Worm (Caenorhabditis elegans) whole organism, young adult: Measurements from ENCODE around the gene Y57G11B.8.

Experiments used
- B0261.1 ChIP-seq: sonication (generic microtip); optimal IDR thresholded peaks from 2 replicates; lab custom pipeline; 2016; ENCODE audit warnings: mild to moderate bottlenecking, missing genetic modification characterization, moderate library complexity, missing compliant biosample characterization
- B0336.3 ChIP-seq: fragments of 200-800 bp; sonication (Bioruptor generic); IDR thresholded peaks from 2 replicates; pipeline ENCODE4 v1.3.6; 2022; ENCODE audit warnings: missing genetic modification characterization, missing compliant biosample characterization
- C17E4.6 ChIP-seq: fragments of 200-800 bp; sonication (Bioruptor generic); IDR thresholded peaks from 2 replicates; pipeline ENCODE4 v1.3.6; 2022; ENCODE audit warnings: missing genetic modification reagents, missing genetic modification characterization, missing compliant biosample characterization
- F33H1.4 ChIP-seq: fragments of 200-800 bp; sonication (Bioruptor generic); IDR thresholded peaks from 2 replicates; pipeline ENCODE4 v1.3.6; 2022; ENCODE audit warnings: missing genetic modification reagents, missing genetic modification characterization, missing compliant biosample characterization
- F49E8.2 ChIP-seq: sonication (generic microtip); optimal IDR thresholded peaks from 3 replicates; lab custom pipeline; 2017; ENCODE audit warnings: missing genetic modification characterization, mild to moderate bottlenecking, missing compliant biosample characterization, antibody characterized with exemption, moderate library complexity; ENCODE audit not compliant: insufficient read depth
- F52B5.7 ChIP-seq: sonication (generic microtip); optimal IDR thresholded peaks from 2 replicates; lab custom pipeline; 2016; ENCODE audit warnings: mild to moderate bottlenecking, missing genetic modification characterization, missing compliant biosample characterization
- K11D2.4 ChIP-seq: fragments of 200-800 bp; sonication (Bioruptor generic); IDR thresholded peaks from 2 replicates; pipeline ENCODE4 v1.3.6; 2022; ENCODE audit warnings: missing genetic modification reagents, missing genetic modification characterization, missing compliant biosample characterization
- T26A5.8 ChIP-seq: sonication (generic microtip); optimal IDR thresholded peaks from 2 replicates; lab custom pipeline; 2016; ENCODE audit warnings: missing genetic modification characterization, missing compliant biosample characterization
- Y53F4B.3 ChIP-seq: fragments of 200-800 bp; sonication (Bioruptor generic); IDR thresholded peaks from 2 replicates; pipeline ENCODE4 v1.3.6; 2022; ENCODE audit warnings: missing genetic modification reagents, missing genetic modification characterization, missing compliant biosample characterization
- Y56A3A.18 ChIP-seq: fragments of 200-800 bp; sonication (Bioruptor generic); IDR thresholded peaks from 2 replicates; pipeline ENCODE4 v1.3.6; 2022; ENCODE audit warnings: missing genetic modification reagents, missing genetic modification characterization, missing compliant biosample characterization
- akir-1 ChIP-seq: fragments of 200-800 bp; sonication (Bioruptor generic); optimal IDR thresholded peaks from 2 replicates; lab custom pipeline; 2018; ENCODE audit warnings: mild to moderate bottlenecking, missing genetic modification characterization, moderate library complexity, missing compliant biosample characterization
- ama-1 ChIP-seq, 3 experiments: fragments of 150-350 bp in 1 of 3; sonication (generic microtip) in 2 of 3; optimal IDR thresholded peaks; 2 replicates each; lab custom pipeline; 2014 to 2018; ENCODE audit warnings: missing biosample characterization in 2 of 3, missing genetic modification characterization in 2 of 3, missing genetic modification reagents in 2 of 3
- aptf-3 ChIP-seq: fragments of 200-800 bp; sonication (Bioruptor generic); IDR thresholded peaks from 2 replicates; pipeline ENCODE4 v1.3.6; 2022; ENCODE audit warnings: missing genetic modification characterization, missing compliant biosample characterization
- attf-6 ChIP-seq: fragments of 200-800 bp; sonication (Bioruptor generic); IDR thresholded peaks from 2 replicates; pipeline ENCODE4 v1.3.6; 2022; ENCODE audit warnings: missing genetic modification reagents, missing genetic modification characterization, missing compliant biosample characterization
- bed-1 ChIP-seq: fragments of 200-800 bp; sonication (Bioruptor generic); IDR thresholded peaks from 2 replicates; pipeline ENCODE4 v1.3.6; 2022; ENCODE audit warnings: missing genetic modification reagents, missing genetic modification characterization, missing compliant biosample characterization
- cebp-1 ChIP-seq, 2 experiments: fragments of 200-800 bp in 1 of 2; sonication (Bioruptor generic) in 1 of 2; sonication (generic microtip) in 1 of 2; IDR thresholded peaks in 1 of 2; optimal IDR thresholded peaks in 1 of 2; 2 replicates each; pipeline versions ENCODE4 v1.3.6 to Lab custom; 2017 to 2022; ENCODE audit warnings: missing compliant biosample characterization in 2 of 2, missing genetic modification characterization in 2 of 2, mild to moderate bottlenecking in 1 of 2, missing genetic modification reagents in 1 of 2, moderate library complexity in 1 of 2
- ceh-100 ChIP-seq: fragments of 200-800 bp; sonication (Bioruptor generic); IDR thresholded peaks from 2 replicates; pipeline ENCODE4 v1.3.6; 2022; ENCODE audit warnings: missing genetic modification reagents, missing genetic modification characterization, missing compliant biosample characterization
- ceh-58 ChIP-seq: fragments of 200-800 bp; sonication (Bioruptor generic); IDR thresholded peaks from 2 replicates; pipeline ENCODE4 v1.3.6; 2022; ENCODE audit warnings: missing genetic modification characterization, missing compliant biosample characterization
- ceh-91 ChIP-seq: fragments of 200-800 bp; sonication (Bioruptor generic); IDR thresholded peaks from 2 replicates; pipeline ENCODE4 v1.3.6; 2022; ENCODE audit warnings: missing genetic modification reagents, missing genetic modification characterization, missing compliant biosample characterization
- die-1 ChIP-seq: sonication (generic microtip); optimal IDR thresholded peaks from 2 replicates; lab custom pipeline; 2016; ENCODE audit warnings: missing genotype, mild to moderate bottlenecking, missing genetic modification characterization, missing compliant biosample characterization
- dox-1 ChIP-seq: fragments of 200-800 bp; sonication (Bioruptor generic); IDR thresholded peaks from 2 replicates; pipeline ENCODE4 v1.3.6; 2022; ENCODE audit warnings: missing genetic modification reagents, missing genetic modification characterization, missing compliant biosample characterization
- dpl-1 ChIP-seq: fragments of 150-350 bp; optimal IDR thresholded peaks from 2 replicates; lab custom pipeline; 2014; ENCODE audit warnings: missing biosample characterization, missing genetic modification reagents, missing genetic modification characterization
- egl-18 ChIP-seq: fragments of 200-800 bp; sonication (Bioruptor generic); IDR thresholded peaks from 2 replicates; pipeline ENCODE4 v1.3.6; 2022; ENCODE audit warnings: missing genetic modification reagents, missing genetic modification characterization, missing compliant biosample characterization
- egl-44 ChIP-seq: fragments of 200-800 bp; sonication (Bioruptor generic); IDR thresholded peaks from 2 replicates; pipeline ENCODE4 v1.3.6; 2022; ENCODE audit warnings: missing genetic modification reagents, missing genetic modification characterization, missing compliant biosample characterization
- ekl-4 ChIP-seq: fragments of 200-800 bp; sonication (Bioruptor generic); IDR thresholded peaks from 2 replicates; pipeline ENCODE4 v1.3.6; 2022; ENCODE audit warnings: missing genetic modification reagents, missing genetic modification characterization, missing compliant biosample characterization
- him-1 ChIP-seq: sonication (generic microtip); optimal IDR thresholded peaks from 2 replicates; lab custom pipeline; 2016; ENCODE audit warnings: missing genotype, missing genetic modification reagents, missing genetic modification characterization, missing compliant biosample characterization
- hlh-12 ChIP-seq: sonication (generic microtip); optimal IDR thresholded peaks from 2 replicates; lab custom pipeline; 2016; ENCODE audit warnings: missing genetic modification characterization, missing compliant biosample characterization
- hmg-1.2 ChIP-seq: fragments of 200-800 bp; sonication (Bioruptor generic); IDR thresholded peaks from 2 replicates; pipeline ENCODE4 v1.3.6; 2022; ENCODE audit warnings: missing genetic modification reagents, missing genetic modification characterization, missing compliant biosample characterization
- hrde-1 ChIP-seq: sonication (generic microtip); optimal IDR thresholded peaks from 2 replicates; lab custom pipeline; 2016; ENCODE audit warnings: missing genetic modification characterization, mild to moderate bottlenecking, missing compliant biosample characterization, moderate library complexity, missing genotype, missing genetic modification reagents, borderline replicate concordance
- lag-1 ChIP-seq: fragments of 200-800 bp; sonication (Bioruptor generic); IDR thresholded peaks from 2 replicates; pipeline ENCODE4 v1.3.6; 2022; ENCODE audit warnings: missing genetic modification reagents, missing genetic modification characterization, missing compliant biosample characterization
- lin-54 ChIP-seq: fragments of 200-800 bp; sonication (Bioruptor generic); optimal IDR thresholded peaks from 2 replicates; lab custom pipeline; 2018; ENCODE audit warnings: mild to moderate bottlenecking, missing genetic modification characterization, missing compliant biosample characterization
- lir-1 ChIP-seq: fragments of 200-800 bp; sonication (Bioruptor generic); conservative IDR thresholded peaks from 2 replicates; pipeline ENCODE4 v1.3.6; 2022; ENCODE audit warnings: missing genetic modification reagents, missing genetic modification characterization, missing compliant biosample characterization
- lsl-1 ChIP-seq: fragments of 200-800 bp; sonication (Bioruptor generic); optimal IDR thresholded peaks from 2 replicates; lab custom pipeline; 2018; ENCODE audit warnings: mild to moderate bottlenecking, missing genetic modification characterization, moderate library complexity, missing compliant biosample characterization
- madf-6 ChIP-seq: fragments of 200-800 bp; sonication (Bioruptor generic); IDR thresholded peaks from 2 replicates; pipeline ENCODE4 v1.3.6; 2022; ENCODE audit warnings: missing genetic modification reagents, missing genetic modification characterization, missing compliant biosample characterization
- mel-28 ChIP-seq: sonication (generic microtip); optimal IDR thresholded peaks from 2 replicates; lab custom pipeline; 2016; ENCODE audit warnings: borderline replicate concordance, mild to moderate bottlenecking, missing genetic modification characterization, missing compliant biosample characterization
- mes-4 ChIP-seq: sonication (generic microtip); optimal IDR thresholded peaks from 2 replicates; lab custom pipeline; 2016; ENCODE audit warnings: missing genotype, missing genetic modification characterization, missing compliant biosample characterization
- mxl-1 ChIP-seq: sonication (generic microtip); optimal IDR thresholded peaks from 2 replicates; lab custom pipeline; 2016; ENCODE audit warnings: missing genetic modification characterization, missing compliant biosample characterization
- nhr-179 ChIP-seq: sonication (generic microtip); optimal IDR thresholded peaks from 2 replicates; lab custom pipeline; 2016; ENCODE audit warnings: mild to moderate bottlenecking, missing genetic modification characterization, missing compliant biosample characterization
- nhr-80 ChIP-seq: sonication (generic microtip); optimal IDR thresholded peaks from 2 replicates; lab custom pipeline; 2016; ENCODE audit warnings: missing genetic modification characterization, missing compliant biosample characterization
- sea-2 ChIP-seq: fragments of 200-800 bp; sonication (Bioruptor generic); IDR thresholded peaks from 2 replicates; pipeline ENCODE4 v1.3.6; 2022; ENCODE audit warnings: missing genetic modification characterization, missing compliant biosample characterization
- tbp1 ChIP-seq: fragments of 200-800 bp; sonication (Bioruptor generic); optimal IDR thresholded peaks from 2 replicates; lab custom pipeline; 2018; ENCODE audit warnings: mild to moderate bottlenecking, missing genetic modification characterization, missing compliant biosample characterization
- tbx-9 ChIP-seq: sonication (generic microtip); optimal IDR thresholded peaks from 2 replicates; lab custom pipeline; 2016; ENCODE audit warnings: borderline replicate concordance, missing genetic modification characterization, inconsistent platforms, missing compliant biosample characterization
- unc-130 ChIP-seq: sonication (generic microtip); optimal IDR thresholded peaks from 2 replicates; lab custom pipeline; 2016; ENCODE audit warnings: missing genetic modification reagents, missing genetic modification characterization, missing compliant biosample characterization
- unc-62 ChIP-seq: fragments of 150-350 bp; optimal IDR thresholded peaks from 2 replicates; lab custom pipeline; 2014; ENCODE audit warnings: missing biosample characterization, missing genetic modification reagents, missing genetic modification characterization
- ztf-22 ChIP-seq: fragments of 200-800 bp; sonication (Bioruptor generic); optimal IDR thresholded peaks from 2 replicates; lab custom pipeline; 2018; ENCODE audit warnings: mild to moderate bottlenecking, missing genetic modification characterization, moderate library complexity, missing compliant biosample characterization
- ztf-25 ChIP-seq: fragments of 200-800 bp; sonication (Bioruptor generic); IDR thresholded peaks from 2 replicates; pipeline ENCODE4 v1.3.6; 2022; ENCODE audit warnings: missing genetic modification reagents, missing genetic modification characterization, missing compliant biosample characterization
- ztf-26 ChIP-seq: sonication (generic microtip); optimal IDR thresholded peaks from 2 replicates; lab custom pipeline; 2017; ENCODE audit warnings: missing genetic modification characterization, missing compliant biosample characterization
- ztf-28 ChIP-seq: fragments of 200-800 bp; sonication (Bioruptor generic); IDR thresholded peaks from 2 replicates; pipeline ENCODE4 v1.3.6; 2022; ENCODE audit warnings: missing genetic modification reagents, missing genetic modification characterization, missing compliant biosample characterization
- ztf-6 ChIP-seq: fragments of 200-800 bp; sonication (Bioruptor generic); IDR thresholded peaks from 2 replicates; pipeline ENCODE4 v1.3.6; 2022; ENCODE audit warnings: missing genetic modification reagents, missing genetic modification characterization, missing compliant biosample characterization

The Y57G11B.8 gene

ce11 chrIV:14576471-14576870, 2.0 kb downstream of the Y57G11B.8 start (continued):
- TF ChIP-seq madf-6 (GFP tag; lab: Robert Waterston, UW) (no peak), lir-1 (no peak), attf-6 (peak; percentile 98), mes-4 (no peak), dox-1 (GFP tag; lab: Robert Waterston, UW) (no peak), aptf-3 (GFP tag; lab: Robert Waterston, UW) (no peak), him-1 (tag; lab: Kevin White, UChicago) (peak; percentile 62), akir-1 (no peak), nhr-179 (no peak), F52B5.7 (no peak), ztf-25 (0 out of 2 replicates have a peak, but pooled peaks have one; percentile 69), mxl-1 (tag; lab: Kevin White, UChicago) (peak; percentile 39), egl-18 (GFP tag; lab: Robert Waterston, UW) (no peak), ztf-22 (GFP tag; lab: Kevin White, UChicago) (no peak), tbp1 (GFP tag; lab: Kevin White, UChicago) (peak; percentile 96), hlh-12 (tag; lab: Kevin White, UChicago) (peak; percentile 46), F33H1.4 (GFP tag; lab: Robert Waterston, UW) (0 out of 2 replicates have a peak, but pooled peaks have one; percentile 16), lag-1 (GFP tag; lab: Robert Waterston, UW) (no peak), C17E4.6 (GFP tag; lab: Robert Waterston, UW) (no peak), tbx-9 (tag; lab: Kevin White, UChicago) (no peak), sea-2 (GFP tag; lab: Robert Waterston, UW) (no peak), B0336.3 (GFP tag; lab: Robert Waterston, UW) (no peak), ztf-26 (no peak), unc-62 (GFP tag; lab: Kevin White, UChicago) (no peak), ztf-6 (no peak), unc-130 (GFP tag; lab: Kevin White, UChicago) (no peak), K11D2.4 (GFP tag; lab: Robert Waterston, UW) (no peak), hrde-1 (tag; lab: Kevin White, UChicago) (no peak), egl-44 (no peak), mel-28 (tag; lab: Kevin White, UChicago) (no peak), cebp-1 (GFP tag; IDR thresholded peaks at IDR 0.05; lab: Robert Waterston, UW) (no peak), cebp-1 (tag; optimal IDR thresholded peaks at IDR 0.05; lab: Kevin White, UChicago) (no peak), ztf-28 (GFP tag; lab: Robert Waterston, UW) (no peak), nhr-80 (no peak), B0261.1 (tag; lab: Kevin White, UChicago) (peak; percentile 78), T26A5.8 (tag; lab: Kevin White, UChicago) (no peak), F49E8.2 (tag; lab: Kevin White, UChicago) (peak; percentile 17), Y56A3A.18 (GFP tag; lab: Robert Waterston, UW) (peak; percentile 74; the same call in 1 of the 2 replicates), ceh-58 (GFP tag; lab: Robert Waterston, UW) (no peak), bed-1 (GFP tag; lab: Robert Waterston, UW) (no peak), hmg-1.2 (GFP tag; lab: Robert Waterston, UW) (peak; percentile 58), lin-54 (GFP tag; lab: Kevin White, UChicago) (peak; percentile 51), dpl-1 (GFP tag; lab: Kevin White, UChicago) (no peak), Y53F4B.3 (no peak), ceh-91 (GFP tag; lab: Robert Waterston, UW) (0 out of 2 replicates have a peak, but pooled peaks have one; percentile 28), ekl-4 (GFP tag; lab: Robert Waterston, UW) (no peak), lsl-1 (GFP tag; lab: Kevin White, UChicago) (peak; percentile 8), die-1 (tag; lab: Kevin White, UChicago) (peak; percentile 45), ama-1 (optimal IDR thresholded peaks at IDR 0.05; lab: Kevin White, UChicago) (no peak), ama-1 (GFP tag; optimal IDR thresholded peaks at IDR 0.05; lab: Kevin White, UChicago) (peak; percentile 68 to 81), ceh-100 (GFP tag; lab: Robert Waterston, UW) (no peak)
